ENCODE assay signal across 5 fruit fly cellular contexts in the genomic region with DNA sequence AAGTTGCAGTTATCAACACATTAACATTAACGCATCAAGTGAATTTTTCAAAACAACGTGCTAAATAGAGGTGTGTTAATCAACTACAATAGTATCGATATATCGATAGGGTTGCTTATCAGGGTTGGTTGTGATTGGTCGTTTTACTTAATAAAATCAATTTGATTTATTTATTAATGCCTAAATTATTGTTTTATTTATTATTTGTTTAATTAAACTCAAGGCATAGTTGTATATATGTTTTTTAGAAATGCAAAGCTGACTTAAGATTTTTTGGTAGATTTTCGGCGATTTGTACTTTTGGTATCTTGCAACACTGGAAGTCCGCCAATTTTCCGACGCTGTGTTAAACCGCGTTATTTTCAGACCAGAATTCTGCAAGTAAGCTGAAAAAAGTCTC.
A peak's percentile ranks its signal among the peaks of the same experiment; 100 is the strongest.
TF ChIP-seq lines count a peak whose summit lies in the region.

A gene (minus strand): TSS at position 88 of the 400 bp plus-strand sequence.
A gene (plus strand): TSS at position 314 of the 400 bp plus-strand sequence.

- peak; percentile 25 for TF ChIP-seq CTCF in whole organism, embryonic (GFP tag; optimal IDR thresholded peaks at IDR 0.05; lab: Kevin White, UChicago)

TF ChIP-seq in whole organism, adult, 20 proteins besides CTCF, POLR2A, EP300 and RAD21 (continues in another document):
- peak; percentile 69 for TF ChIP-seq CG11617 (GFP tag; optimal IDR thresholded peaks at IDR 0.05; lab: Kevin White, UChicago)
- peak; percentile 91 for TF ChIP-seq CG14711 (tag; optimal IDR thresholded peaks at IDR 0.05; lab: Kevin White, UChicago)
- TF ChIP-seq CG5204 (GFP tag; optimal IDR thresholded peaks at IDR 0.05; lab: Kevin White, UChicago), result no peak
- peak; percentile 68 for TF ChIP-seq CG33017 (tag; optimal IDR thresholded peaks at IDR 0.05; lab: Kevin White, UChicago)
- TF ChIP-seq CG7101 (tag; optimal IDR thresholded peaks at IDR 0.05; lab: Kevin White, UChicago), result peak; percentile 81
- TF ChIP-seq CG1620 (GFP tag; optimal IDR thresholded peaks at IDR 0.05; lab: Kevin White, UChicago), result peak; percentile 51
- peak; percentile 84 for TF ChIP-seq Mnt (GFP tag; optimal IDR thresholded peaks at IDR 0.05; lab: Kevin White, UChicago)
- peak; percentile 52 for TF ChIP-seq CG7045 (GFP tag; optimal IDR thresholded peaks at IDR 0.05; lab: Kevin White, UChicago)
- peak; percentile 64 for TF ChIP-seq toe (GFP tag; optimal IDR thresholded peaks at IDR 0.05; lab: Kevin White, UChicago)
- no peak for TF ChIP-seq kay (GFP tag; lab: Kevin White, UChicago; ENCODE audit: borderline replicate concordance)
- TF ChIP-seq Hr96 (GFP tag; optimal IDR thresholded peaks at IDR 0.05; lab: Kevin White, UChicago), result no peak
- no peak for TF ChIP-seq cnc (optimal IDR thresholded peaks at IDR 0.05; lab: Kevin White, UChicago)
- peak; percentile 39 for TF ChIP-seq ovo (GFP tag; optimal IDR thresholded peaks at IDR 0.05; lab: Kevin White, UChicago)
- peak; percentile 66 for TF ChIP-seq tj (GFP tag; optimal IDR thresholded peaks at IDR 0.05; lab: Kevin White, UChicago)
- TF ChIP-seq CG12768 (GFP tag; optimal IDR thresholded peaks at IDR 0.05; lab: Kevin White, UChicago), result peak; percentile 15
- peak; percentile 86 for TF ChIP-seq bab1 (GFP tag; optimal IDR thresholded peaks at IDR 0.05; lab: Kevin White, UChicago)
- peak; percentile 61 for TF ChIP-seq Crg-1 (GFP tag; optimal IDR thresholded peaks at IDR 0.05; lab: Kevin White, UChicago)

TF ChIP-seq in whole organism, embryonic, 481 proteins besides CTCF, POLR2A, EP300 and RAD21 (continues in another document):
- peak; percentile 81 for TF ChIP-seq Opbp (GFP tag; IDR thresholded peaks at IDR 0.05; lab: Robert Waterston, UW; ENCODE audit: partially characterized antibody)
- TF ChIP-seq D19A (tag; optimal IDR thresholded peaks at IDR 0.05; lab: Kevin White, UChicago), result peak; percentile 56
- TF ChIP-seq CG4360 (GFP tag; IDR thresholded peaks at IDR 0.05; lab: Robert Waterston, UW), result no peak
- TF ChIP-seq Dfd (GFP tag; optimal IDR thresholded peaks at IDR 0.05; lab: Kevin White, UChicago), result no peak
- no peak for TF ChIP-seq NK7.1 (GFP tag; optimal IDR thresholded peaks at IDR 0.05; lab: Kevin White, UChicago)
- no peak for TF ChIP-seq pita (GFP tag; optimal IDR thresholded peaks at IDR 0.05; lab: Kevin White, UChicago)
- TF ChIP-seq CG6765 (GFP tag; optimal IDR thresholded peaks at IDR 0.05; lab: Kevin White, UChicago), result no peak
- peak; percentile 33 for TF ChIP-seq CG6272 (GFP tag; IDR thresholded peaks at IDR 0.05; lab: Robert Waterston, UW)
- no peak for TF ChIP-seq Nf-YA (GFP tag; IDR thresholded peaks at IDR 0.05; lab: Robert Waterston, UW)
- TF ChIP-seq ato (GFP tag; IDR thresholded peaks at IDR 0.05; lab: Robert Waterston, UW; ENCODE audit: partially characterized antibody), result peak; percentile 23; the same call in 1 of the 2 replicates
- TF ChIP-seq Hey (tag; optimal IDR thresholded peaks at IDR 0.05; lab: Kevin White, UChicago), result no peak
- peak; percentile 39 for TF ChIP-seq CG13624 (GFP tag; optimal IDR thresholded peaks at IDR 0.05; lab: Kevin White, UChicago)
- TF ChIP-seq lbe (GFP tag; optimal IDR thresholded peaks at IDR 0.05; lab: Kevin White, UChicago), result peak; percentile 85
- no peak for TF ChIP-seq CG9609 (GFP tag; optimal IDR thresholded peaks at IDR 0.05; lab: Kevin White, UChicago)
- peak; percentile 68 for TF ChIP-seq vnd (GFP tag; IDR thresholded peaks at IDR 0.05; lab: Robert Waterston, UW; ENCODE audit: partially characterized antibody)
- no peak for TF ChIP-seq CG15479 (GFP tag; optimal IDR thresholded peaks at IDR 0.05; lab: Kevin White, UChicago)
- TF ChIP-seq Med (GFP tag; lab: Kevin White, UChicago), result peak; percentile 80

TF ChIP-seq in whole organism, prepupa, 60 proteins besides CTCF, POLR2A, EP300 and RAD21 (continues in another document):
- TF ChIP-seq esn (GFP tag; optimal IDR thresholded peaks at IDR 0.05; lab: Kevin White, UChicago) (peak; percentile 73), CG10669 (GFP tag; optimal IDR thresholded peaks at IDR 0.05; lab: Kevin White, UChicago) (peak; percentile 38), salr (GFP tag; optimal IDR thresholded peaks at IDR 0.05; lab: Kevin White, UChicago) (no peak), spab (GFP tag; optimal IDR thresholded peaks at IDR 0.05; lab: Kevin White, UChicago) (no peak), lz (GFP tag; optimal IDR thresholded peaks at IDR 0.05; lab: Kevin White, UChicago) (peak; percentile 58), CG31627 (GFP tag; optimal IDR thresholded peaks at IDR 0.05; lab: Kevin White, UChicago) (peak; percentile 44), fkh (GFP tag; optimal IDR thresholded peaks at IDR 0.05; lab: Kevin White, UChicago) (no peak), Eip93F (GFP tag; optimal IDR thresholded peaks at IDR 0.05; lab: Kevin White, UChicago) (peak; percentile 53), Hr4 (GFP tag; optimal IDR thresholded peaks at IDR 0.05; lab: Kevin White, UChicago) (no peak), OdsH (GFP tag; optimal IDR thresholded peaks at IDR 0.05; lab: Kevin White, UChicago) (peak; percentile 65), vri (GFP tag; optimal IDR thresholded peaks at IDR 0.05; lab: Kevin White, UChicago) (no peak), CG34406 (GFP tag; optimal IDR thresholded peaks at IDR 0.05; lab: Kevin White, UChicago) (peak; percentile 40), CG9139 (GFP tag; optimal IDR thresholded peaks at IDR 0.05; lab: Kevin White, UChicago) (no peak), Ets96B (tag; optimal IDR thresholded peaks at IDR 0.05; lab: Kevin White, UChicago) (peak; percentile 56), Sox15 (GFP tag; optimal IDR thresholded peaks at IDR 0.05; lab: Kevin White, UChicago) (peak; percentile 35), Ets21C (GFP tag; optimal IDR thresholded peaks at IDR 0.05; lab: Kevin White, UChicago) (no peak), CG8119 (GFP tag; IDR thresholded peaks at IDR 0.05; lab: Robert Waterston, UW) (0 out of 3 replicates have a peak, but pooled peaks have one; percentile 29), CG6276 (GFP tag; optimal IDR thresholded peaks at IDR 0.05; lab: Kevin White, UChicago) (no peak)

TF ChIP-seq in whole organism, pupa, 21 proteins besides CTCF, POLR2A, EP300 and RAD21 (continues in another document):
- TF ChIP-seq CG32121 (GFP tag; IDR thresholded peaks at IDR 0.05; lab: Robert Waterston, UW) (peak; percentile 45), CG15710 (tag; optimal IDR thresholded peaks at IDR 0.05; lab: Kevin White, UChicago) (peak; percentile 51), CG10348 (GFP tag; IDR thresholded peaks at IDR 0.05; lab: Robert Waterston, UW) (no peak), gl (tag; optimal IDR thresholded peaks at IDR 0.05; lab: Kevin White, UChicago) (no peak), CG34367 (tag; optimal IDR thresholded peaks at IDR 0.05; lab: Kevin White, UChicago) (no peak), EcR (GFP tag; optimal IDR thresholded peaks at IDR 0.05; lab: Kevin White, UChicago) (no peak), Pif1A (GFP tag; optimal IDR thresholded peaks at IDR 0.05; lab: Kevin White, UChicago) (no peak), CG12605 (GFP tag; IDR thresholded peaks at IDR 0.05; lab: Robert Waterston, UW) (no peak), CG9948 (tag; optimal IDR thresholded peaks at IDR 0.05; lab: Kevin White, UChicago) (no peak), D1 (tag; optimal IDR thresholded peaks at IDR 0.05; lab: Kevin White, UChicago) (no peak), CG8301 (tag; optimal IDR thresholded peaks at IDR 0.05; lab: Kevin White, UChicago) (no peak), CG14655 (GFP tag; optimal IDR thresholded peaks at IDR 0.05; lab: Kevin White, UChicago) (no peak), CG17806 (tag; optimal IDR thresholded peaks at IDR 0.05; lab: Kevin White, UChicago) (peak; percentile 31), CG4496 (GFP tag; IDR thresholded peaks at IDR 0.05; lab: Robert Waterston, UW) (peak; percentile 59; the same call in 2 of the 3 replicates), CG8159 (tag; optimal IDR thresholded peaks at IDR 0.05; lab: Kevin White, UChicago) (peak; percentile 56), Pif1B (GFP tag; optimal IDR thresholded peaks at IDR 0.05; lab: Kevin White, UChicago) (no peak), rn (GFP tag; IDR thresholded peaks at IDR 0.05; lab: Robert Waterston, UW) (0 out of 2 replicates have a peak, but pooled peaks have one; percentile 21), Snoo (tag; optimal IDR thresholded peaks at IDR 0.05; lab: Kevin White, UChicago) (peak; percentile 44), Ets98B (GFP tag; IDR thresholded peaks at IDR 0.05; lab: Robert Waterston, UW) (peak; percentile 61), fd96Ca (GFP tag; IDR thresholded peaks at IDR 0.05; lab: Robert Waterston, UW) (no peak)

TF ChIP-seq in whole organism, wandering third instar larva, 38 proteins besides CTCF, POLR2A, EP300 and RAD21 (continues in another document):
- TF ChIP-seq Hr83 (GFP tag; optimal IDR thresholded peaks at IDR 0.05; lab: Kevin White, UChicago; ENCODE audit: poor library complexity, severe bottlenecking) (no peak), OdsH (GFP tag; optimal IDR thresholded peaks at IDR 0.05; lab: Kevin White, UChicago) (peak; percentile 70), sage (GFP tag; optimal IDR thresholded peaks at IDR 0.05; lab: Kevin White, UChicago) (peak; percentile 74), pan (optimal IDR thresholded peaks at IDR 0.05; lab: Kevin White, UChicago) (no peak), Jra (GFP tag; optimal IDR thresholded peaks at IDR 0.05; lab: Kevin White, UChicago) (peak; percentile 78), Dfd (GFP tag; optimal IDR thresholded peaks at IDR 0.05; lab: Kevin White, UChicago) (no peak), dl (GFP tag; optimal IDR thresholded peaks at IDR 0.05; lab: Kevin White, UChicago; ENCODE audit: insufficient read depth in 1 of 2, partially characterized antibody in 2 of 2) (no peak), CG9705 (GFP tag; optimal IDR thresholded peaks at IDR 0.05; lab: Kevin White, UChicago) (peak; percentile 24), br (GFP tag; optimal IDR thresholded peaks at IDR 0.05; lab: Kevin White, UChicago) (peak; percentile 51), CrebA (GFP tag; optimal IDR thresholded peaks at IDR 0.05; lab: Kevin White, UChicago; ENCODE audit: borderline replicate concordance) (no peak), dmrt93B (GFP tag; optimal IDR thresholded peaks at IDR 0.05; lab: Kevin White, UChicago) (no peak), Hr78 (GFP tag; optimal IDR thresholded peaks at IDR 0.05; lab: Kevin White, UChicago) (no peak), CG32264 (GFP tag; optimal IDR thresholded peaks at IDR 0.05; lab: Kevin White, UChicago) (no peak), GATAd (GFP tag; optimal IDR thresholded peaks at IDR 0.05; lab: Kevin White, UChicago) (no peak), HLH106 (tag; optimal IDR thresholded peaks at IDR 0.05; lab: Kevin White, UChicago) (peak; percentile 68), lola (GFP tag; optimal IDR thresholded peaks at IDR 0.05; lab: Kevin White, UChicago) (no peak), Vsx2 (GFP tag; optimal IDR thresholded peaks at IDR 0.05; lab: Kevin White, UChicago; ENCODE audit: partially characterized antibody) (no peak), sv (GFP tag; optimal IDR thresholded peaks at IDR 0.05; lab: Kevin White, UChicago) (peak; percentile 72), dsf (GFP tag; optimal IDR thresholded peaks at IDR 0.05; lab: Kevin White, UChicago; ENCODE audit: borderline replicate concordance) (peak; percentile 79), brk (GFP tag; optimal IDR thresholded peaks at IDR 0.05; lab: Kevin White, UChicago) (no peak), foxo (GFP tag; optimal IDR thresholded peaks at IDR 0.05; lab: Kevin White, UChicago) (peak in 1 of 2 experiments; percentile 84)
